Worm (Caenorhabditis elegans): Measurements from ENCODE around the gene mrpl-12.

ce11 chrIII:10746406-10746807, 38.8 kb downstream of the mrpl-12 start:
- TF ChIP-seq T22C8.4 (GFP tag; IDR thresholded peaks at IDR 0.05) = no peak
- TF ChIP-seq tab-1 (GFP tag; IDR thresholded peaks at IDR 0.05) = no peak
- TF ChIP-seq med-1 (GFP tag; optimal IDR thresholded peaks at IDR 0.05; ENCODE audit: insufficient read depth) = no peak
- no peak for TF ChIP-seq ref-1 (GFP tag; conservative IDR thresholded peaks at IDR 0.05)
